Fruit fly (Drosophila melanogaster): ENCODE data around the gene Gr68a.

DNA sequence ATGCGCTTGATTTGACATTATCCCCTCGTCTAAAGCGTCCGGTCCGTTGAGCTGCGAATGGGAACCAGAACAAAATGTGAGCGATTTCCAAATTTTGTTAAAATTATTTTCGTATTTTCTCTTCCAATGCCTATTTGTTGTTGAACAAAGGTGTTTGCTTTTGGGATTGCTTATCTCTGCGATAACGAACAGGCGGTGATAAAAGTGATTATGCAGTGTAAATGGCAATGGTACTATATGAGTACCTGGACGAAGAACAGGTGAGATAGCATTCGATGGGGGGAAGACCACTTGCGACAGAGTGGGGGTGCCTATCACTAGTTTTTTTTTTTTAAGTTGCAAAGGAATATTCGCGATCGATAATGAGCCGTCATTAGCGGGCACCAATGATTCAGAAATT is 37.1 kb downstream of the Gr68a start:
- TF ChIP-seq psq (optimal IDR thresholded peaks at IDR 0.05) (no peak), insv (optimal IDR thresholded peaks at IDR 0.05) (no peak), Myc (optimal IDR thresholded peaks at IDR 0.05) (no peak), h (optimal IDR thresholded peaks at IDR 0.05) (no peak), Sin3A (optimal IDR thresholded peaks at IDR 0.05) (no peak)
